Fruit fly (Drosophila melanogaster) whole organism, embryonic: ENCODE measurements around the gene barr.

ENCODE experiments used
- Bdp1 ChIP-seq: fragments of 200-800 bp; sonication (Bioruptor generic); optimal IDR thresholded peaks from 3 replicates; lab custom pipeline; 2016; ENCODE audit warnings: missing biosample characterization, missing genetic modification characterization
- Blimp-1 ChIP-seq: fragments of 200-800 bp; sonication (Bioruptor generic); optimal IDR thresholded peaks from 3 replicates; lab custom pipeline; 2018; ENCODE audit warnings: missing biosample characterization, missing genetic modification characterization, mild to moderate bottlenecking, moderate library complexity, missing genetic modification reagents
- C15 ChIP-seq: fragments of 200-800 bp; sonication (Bioruptor generic); IDR thresholded peaks from 3 replicates; pipeline ENCODE4 v1.3.6; 2022; ENCODE audit warnings: missing biosample characterization, missing genetic modification characterization
- CG10267 ChIP-seq: fragments of 200-800 bp; sonication (Bioruptor generic); optimal IDR thresholded peaks from 2 replicates; lab custom pipeline; 2018; ENCODE audit warnings: missing biosample characterization, mild to moderate bottlenecking, missing genetic modification characterization, moderate library complexity
- CG10565 ChIP-seq: fragments of 200-800 bp; sonication (Bioruptor generic); optimal IDR thresholded peaks from 3 replicates; lab custom pipeline; 2016; ENCODE audit warnings: missing biosample characterization, mild to moderate bottlenecking, missing genetic modification characterization
- CG11456 ChIP-seq: fragments of 200-800 bp; sonication (Bioruptor generic); IDR thresholded peaks from 3 replicates; pipeline ENCODE4 v1.3.6; 2022; ENCODE audit warnings: missing biosample characterization, missing genetic modification characterization
- CG11560 ChIP-seq: fragments of 200-800 bp; sonication (Bioruptor generic); IDR thresholded peaks from 3 replicates; pipeline ENCODE4 v1.3.6; 2022; ENCODE audit warnings: missing biosample characterization, missing genetic modification characterization
- CG12299 ChIP-seq: fragments of 200-800 bp; sonication (Bioruptor generic); optimal IDR thresholded peaks from 2 replicates; lab custom pipeline; 2018; ENCODE audit warnings: missing biosample characterization, mild to moderate bottlenecking, missing genetic modification characterization
- CG12659 ChIP-seq: fragments of 200-800 bp; sonication (Bioruptor generic); optimal IDR thresholded peaks from 3 replicates; lab custom pipeline; 2017; ENCODE audit warnings: mild to moderate bottlenecking, missing biosample characterization, missing genetic modification reagents, missing genetic modification characterization
- CG13775 ChIP-seq: fragments of 200-800 bp; sonication (Bioruptor generic); optimal IDR thresholded peaks from 3 replicates; lab custom pipeline; 2017; ENCODE audit warnings: missing biosample characterization, mild to moderate bottlenecking, missing genetic modification characterization
- CG13894 ChIP-seq: fragments of 200-800 bp; sonication (Bioruptor generic); optimal IDR thresholded peaks from 3 replicates; lab custom pipeline; 2018; ENCODE audit warnings: missing biosample characterization, mild to moderate bottlenecking, missing genetic modification characterization, moderate library complexity
- CG14441 ChIP-seq: fragments of 200-800 bp; sonication (Bioruptor generic); IDR thresholded peaks from 2 replicates; pipeline ENCODE4 v1.3.6; 2022; ENCODE audit warnings: missing biosample characterization, missing genetic modification characterization
- CG15601 ChIP-seq: fragments of 200-800 bp; sonication (Bioruptor generic); optimal IDR thresholded peaks from 3 replicates; lab custom pipeline; 2019; ENCODE audit warnings: missing biosample characterization, mild to moderate bottlenecking, missing genetic modification characterization, moderate library complexity
- CG1647 ChIP-seq: fragments of 200-800 bp; sonication (Bioruptor generic); optimal IDR thresholded peaks from 3 replicates; lab custom pipeline; 2016; ENCODE audit warnings: missing biosample characterization, missing genetic modification characterization
- CG16813 ChIP-seq: fragments of 200-800 bp; sonication (Bioruptor generic); IDR thresholded peaks from 3 replicates; pipeline ENCODE4 v1.3.6; 2022; ENCODE audit warnings: missing biosample characterization, missing genetic modification characterization; ENCODE audit not compliant: partially characterized antibody
- CG17186 ChIP-seq: fragments of 200-800 bp; sonication (Bioruptor generic); optimal IDR thresholded peaks from 3 replicates; lab custom pipeline; 2017; ENCODE audit warnings: missing biosample characterization, missing genetic modification reagents, missing genetic modification characterization
- CG17612 ChIP-seq: fragments of 200-800 bp; sonication (Bioruptor generic); IDR thresholded peaks from 2 replicates; pipeline ENCODE4 v1.3.6; 2022; ENCODE audit warnings: missing biosample characterization, missing genetic modification characterization
- CG18476 ChIP-seq: fragments of 200-800 bp; sonication (Bioruptor generic); optimal IDR thresholded peaks from 2 replicates; lab custom pipeline; 2016; ENCODE audit warnings: missing biosample characterization, mild to moderate bottlenecking, missing genetic modification characterization
- CG32532 ChIP-seq: fragments of 200-800 bp; sonication (Bioruptor generic); IDR thresholded peaks from 2 replicates; pipeline ENCODE4 v1.3.6; 2022; ENCODE audit warnings: missing biosample characterization, missing genetic modification characterization
- CG3281 ChIP-seq: fragments of 200-800 bp; sonication (Bioruptor generic); optimal IDR thresholded peaks from 3 replicates; lab custom pipeline; 2017; ENCODE audit warnings: missing biosample characterization, mild to moderate bottlenecking, missing genetic modification characterization
- CG5953 ChIP-seq: fragments of 200-800 bp; sonication (Bioruptor generic); IDR thresholded peaks from 2 replicates; pipeline ENCODE4 v1.3.6; 2022; ENCODE audit warnings: missing biosample characterization, missing genetic modification characterization
- CG6683 ChIP-seq: fragments of 200-800 bp; sonication (Bioruptor generic); optimal IDR thresholded peaks from 2 replicates; lab custom pipeline; 2017; ENCODE audit warnings: missing biosample characterization, mild to moderate bottlenecking, missing genetic modification characterization, missing genetic modification reagents
- CG7357 ChIP-seq: fragments of 200-800 bp; sonication (Bioruptor generic); IDR thresholded peaks from 3 replicates; pipeline ENCODE4 v1.3.6; 2022; ENCODE audit warnings: missing biosample characterization, missing genetic modification characterization
- CG7745 ChIP-seq: fragments of 200-800 bp; sonication (Bioruptor generic); optimal IDR thresholded peaks from 2 replicates; lab custom pipeline; 2018; ENCODE audit warnings: missing biosample characterization, mild to moderate bottlenecking, missing genetic modification characterization, moderate library complexity
- Deaf1 ChIP-seq: fragments of 200-800 bp; optimal IDR thresholded peaks from 3 replicates; lab custom pipeline; 2019; ENCODE audit warnings: missing biosample characterization, mild to moderate bottlenecking, missing genetic modification characterization, moderate library complexity
- Dp ChIP-seq: fragments of 200-800 bp; sonication (Bioruptor generic); optimal IDR thresholded peaks from 2 replicates; lab custom pipeline; 2018; ENCODE audit warnings: missing biosample characterization, mild to moderate bottlenecking, missing genetic modification characterization, moderate library complexity
- GATAe ChIP-seq: fragments of 200-800 bp; sonication (Bioruptor generic); conservative IDR thresholded peaks from 2 replicates; pipeline ENCODE4 v1.3.6; 2022; ENCODE audit warnings: missing biosample characterization, missing genetic modification characterization
- Jarid2 ChIP-seq: fragments of 200-800 bp; sonication (Bioruptor generic); optimal IDR thresholded peaks from 3 replicates; lab custom pipeline; 2017; ENCODE audit warnings: mild to moderate bottlenecking, missing biosample characterization, missing genetic modification reagents, missing genetic modification characterization
- Kr ChIP-seq: fragments of 200-800 bp; sonication (Bioruptor generic); optimal IDR thresholded peaks from 2 replicates; lab custom pipeline; 2017; ENCODE audit warnings: missing biosample characterization, mild to moderate bottlenecking, missing genetic modification characterization
- Med ChIP-seq: fragments of 200-800 bp; sonication (Bioruptor generic); peaks from one replicate; lab custom pipeline; 2016; ENCODE audit warnings: missing biosample characterization, missing genetic modification characterization, mild to moderate bottlenecking, inconsistent platforms, moderate library complexity
- Myb ChIP-seq: fragments of 200-800 bp; sonication (Bioruptor generic); optimal IDR thresholded peaks from 2 replicates; lab custom pipeline; 2016; ENCODE audit warnings: missing biosample characterization, missing genetic modification characterization
- Pdp1 ChIP-seq, 2 experiments: fragments of 200-800 bp; sonication (Bioruptor generic); optimal IDR thresholded peaks; 3 replicates each; lab custom pipeline; 2016; ENCODE audit warnings: missing biosample characterization in 2 of 2, missing genetic modification characterization in 2 of 2, mild to moderate bottlenecking in 1 of 2, moderate library complexity in 1 of 2
- Six4 ChIP-seq: fragments of 200-800 bp; sonication (Bioruptor generic); optimal IDR thresholded peaks from 2 replicates; lab custom pipeline; 2016; ENCODE audit warnings: missing biosample characterization, missing genetic modification characterization
- TFAM ChIP-seq: fragments of 200-800 bp; sonication (Bioruptor generic); optimal IDR thresholded peaks from 2 replicates; lab custom pipeline; 2017; ENCODE audit warnings: missing biosample characterization, missing genetic modification characterization, inconsistent platforms
- Tbp ChIP-seq: fragments of >200 bp; optimal IDR thresholded peaks from 2 replicates; lab custom pipeline; 2018; ENCODE audit warnings: missing biosample characterization, missing genetic modification characterization
- Xrp1 ChIP-seq: fragments of 200-800 bp; sonication (Bioruptor generic); IDR thresholded peaks from 2 replicates; pipeline ENCODE4 v1.3.6; 2022; ENCODE audit warnings: missing biosample characterization, missing genetic modification characterization
- az2 ChIP-seq: fragments of 200-800 bp; sonication (Bioruptor generic); optimal IDR thresholded peaks from 3 replicates; lab custom pipeline; 2016; ENCODE audit warnings: missing biosample characterization, missing genetic modification characterization
- cas ChIP-seq: fragments of 200-800 bp; sonication (Bioruptor generic); IDR thresholded peaks from 2 replicates; pipeline ENCODE4 v1.3.6; 2022; ENCODE audit warnings: missing biosample characterization, missing genetic modification characterization
- chif ChIP-seq, 2 experiments: fragments of 200-800 bp; sonication (Bioruptor generic); optimal IDR thresholded peaks; 3 replicates each; lab custom pipeline; 2016; ENCODE audit warnings: missing biosample characterization in 2 of 2, missing genetic modification characterization in 2 of 2
- ci ChIP-seq: fragments of 200-800 bp; sonication (Bioruptor generic); IDR thresholded peaks from 3 replicates; pipeline ENCODE4 v1.3.6; 2022; ENCODE audit warnings: missing biosample characterization, missing genetic modification characterization
- croc ChIP-seq: fragments of 200-800 bp; sonication (Bioruptor generic); conservative IDR thresholded peaks from 3 replicates; pipeline ENCODE4 v1.3.6; 2022; ENCODE audit warnings: missing biosample characterization, missing genetic modification characterization
- crp ChIP-seq, 2 experiments: fragments of 200-800 bp; sonication (Bioruptor generic); optimal IDR thresholded peaks; 2 replicates in 1 of 2; 3 replicates in 1 of 2; lab custom pipeline; 2017; ENCODE audit warnings: missing biosample characterization in 2 of 2, missing genetic modification characterization in 2 of 2, mild to moderate bottlenecking in 1 of 2, moderate library complexity in 1 of 2
- fd64A ChIP-seq: fragments of 200-800 bp; sonication (Bioruptor generic); optimal IDR thresholded peaks from 3 replicates; lab custom pipeline; 2018; ENCODE audit warnings: missing biosample characterization, mild to moderate bottlenecking, missing genetic modification characterization
- ind ChIP-seq: fragments of 200-800 bp; sonication (Bioruptor generic); optimal IDR thresholded peaks from 3 replicates; lab custom pipeline; 2016; ENCODE audit warnings: missing biosample characterization, missing genetic modification characterization
- ken ChIP-seq: fragments of 200-800 bp; sonication (Bioruptor generic); IDR thresholded peaks from 3 replicates; pipeline ENCODE4 v1.3.6; 2022; ENCODE audit warnings: missing biosample characterization, missing genetic modification characterization
- klu ChIP-seq: fragments of 200-800 bp; sonication (Bioruptor generic); IDR thresholded peaks from 2 replicates; pipeline ENCODE4 v1.3.6; 2022; ENCODE audit warnings: missing biosample characterization, missing genetic modification characterization
- toy ChIP-seq: fragments of 200-800 bp; sonication (Bioruptor generic); IDR thresholded peaks from 2 replicates; pipeline ENCODE4 v1.3.6; 2022; ENCODE audit warnings: missing biosample characterization, missing genetic modification characterization
- trem ChIP-seq: fragments of 200-800 bp; optimal IDR thresholded peaks from 3 replicates; lab custom pipeline; 2019; ENCODE audit warnings: missing biosample characterization, mild to moderate bottlenecking, missing genetic modification characterization, moderate library complexity
- zen ChIP-seq: fragments of 200-800 bp; sonication (Bioruptor generic); optimal IDR thresholded peaks from 3 replicates; lab custom pipeline; 2018; ENCODE audit warnings: missing biosample characterization, mild to moderate bottlenecking, missing genetic modification characterization, moderate library complexity

The barr gene

DNA sequence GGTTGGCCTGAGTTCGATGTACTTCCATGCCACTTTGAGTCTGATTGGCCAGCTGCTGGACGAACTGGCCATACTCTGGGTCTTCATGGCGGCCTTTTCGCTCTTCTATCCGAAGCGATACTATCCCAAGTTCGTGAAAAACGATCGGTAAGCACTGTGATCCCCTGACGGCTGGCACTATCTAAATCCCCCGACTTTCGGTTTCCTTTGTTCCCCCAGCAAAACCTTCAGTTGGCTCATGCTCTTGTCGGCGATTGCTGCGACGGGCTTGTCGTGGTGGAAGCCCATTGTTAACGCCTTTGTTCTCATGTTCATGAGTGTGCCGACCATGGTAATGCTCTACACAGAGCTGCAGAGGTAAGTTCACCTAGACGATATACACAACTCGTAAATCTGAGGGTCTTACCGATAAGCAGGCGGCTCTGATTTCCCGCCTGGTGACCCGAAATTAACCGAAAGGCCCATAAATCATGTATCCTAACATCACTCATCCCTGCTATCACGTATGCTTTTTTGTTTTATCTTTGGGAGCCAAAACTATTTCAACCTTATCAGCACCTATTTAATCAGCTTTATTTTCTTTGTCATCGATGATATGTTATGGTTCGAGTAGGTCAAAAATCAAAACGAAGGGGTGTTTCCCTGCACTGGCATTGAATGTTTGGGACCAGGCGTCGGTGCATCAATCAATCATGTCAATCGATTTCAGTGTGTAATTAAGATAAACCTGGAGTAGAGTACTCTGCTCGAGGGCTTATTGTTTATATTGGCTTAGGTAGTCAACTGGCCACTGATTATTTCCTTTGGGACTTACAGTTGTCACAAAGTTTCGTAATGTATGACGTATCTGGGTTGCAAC, 8.2 kb upstream of the barr start (continued):
- peak; percentile 49 for TF ChIP-seq CG7745 (tag; lab: Kevin White, UChicago)
- no peak for TF ChIP-seq CG3281 (GFP tag; lab: Kevin White, UChicago)
- TF ChIP-seq C15 (GFP tag; lab: Robert Waterston, UW), result no peak
- TF ChIP-seq CG5953, result no peak
- peak; percentile 12 for TF ChIP-seq fd64A
- TF ChIP-seq Jarid2 (GFP tag; lab: Kevin White, UChicago), result no peak
- no peak for TF ChIP-seq chif (GFP tag; optimal IDR thresholded peaks at IDR 0.05; lab: Kevin White, UChicago)
- TF ChIP-seq CG16813 (GFP tag; lab: Robert Waterston, UW), result no peak
- 0 out of 3 replicates have a peak, but pooled peaks have one; percentile 35 for TF ChIP-seq ci (GFP tag; lab: Robert Waterston, UW)
- TF ChIP-seq Xrp1 (GFP tag; lab: Robert Waterston, UW), result no peak
- TF ChIP-seq zen, result no peak
- no peak for TF ChIP-seq CG11456 (GFP tag; lab: Robert Waterston, UW)
- TF ChIP-seq ken (GFP tag; lab: Robert Waterston, UW), result no peak
- TF ChIP-seq crp (GFP tag; optimal IDR thresholded peaks at IDR 0.05; lab: Kevin White, UChicago), result no peak
- no peak for TF ChIP-seq Kr (GFP tag; lab: Kevin White, UChicago)
- TF ChIP-seq CG10565, result no peak
- peak; percentile 68 for TF ChIP-seq Deaf1 (tag; lab: Kevin White, UChicago)
- no peak for TF ChIP-seq CG18476 (GFP tag; lab: Kevin White, UChicago)
- TF ChIP-seq CG17612 (GFP tag; lab: Robert Waterston, UW), result no peak
- TF ChIP-seq CG10267, result no peak
- TF ChIP-seq CG13775 (GFP tag; lab: Kevin White, UChicago), result no peak
- TF ChIP-seq ind, result no peak
- TF ChIP-seq CG15601 (tag; lab: Kevin White, UChicago), result no peak
- TF ChIP-seq CG13894 (tag; lab: Kevin White, UChicago), result peak; percentile 50
- no peak for TF ChIP-seq cas (GFP tag; lab: Robert Waterston, UW)
- TF ChIP-seq CG12659 (GFP tag; lab: Kevin White, UChicago), result no peak
- no peak for TF ChIP-seq Dp (GFP tag; lab: Kevin White, UChicago)
- TF ChIP-seq GATAe (GFP tag; lab: Robert Waterston, UW), result 0 out of 2 replicates have a peak, but pooled peaks have one; percentile 19
- TF ChIP-seq Med (GFP tag; lab: Kevin White, UChicago), result peak; percentile 5
- peak in 1 of 2 experiments; percentile 45 for TF ChIP-seq Pdp1 (GFP tag; optimal IDR thresholded peaks at IDR 0.05; lab: Kevin White, UChicago)
- TF ChIP-seq CG6683 (GFP tag; lab: Kevin White, UChicago), result no peak
- no peak for TF ChIP-seq Myb
- TF ChIP-seq CG32532 (GFP tag; lab: Robert Waterston, UW), result no peak
- no peak for TF ChIP-seq toy
- no peak for TF ChIP-seq CG12299 (tag; lab: Kevin White, UChicago)
- no peak for TF ChIP-seq trem (tag; lab: Kevin White, UChicago)
- TF ChIP-seq Tbp, result no peak
- TF ChIP-seq klu, result no peak
- no peak for TF ChIP-seq CG7357 (GFP tag; lab: Robert Waterston, UW)
- no peak for TF ChIP-seq CG17186 (GFP tag; lab: Kevin White, UChicago)
- no peak for TF ChIP-seq TFAM (GFP tag; lab: Kevin White, UChicago)
- no peak for TF ChIP-seq croc (GFP tag; lab: Robert Waterston, UW)
- no peak for TF ChIP-seq az2 (GFP tag; lab: Kevin White, UChicago)
- no peak for TF ChIP-seq CG1647 (GFP tag; lab: Kevin White, UChicago)
- no peak for TF ChIP-seq CG11560 (tag; lab: Robert Waterston, UW)
- no peak for TF ChIP-seq CG14441 (GFP tag; lab: Robert Waterston, UW)
- TF ChIP-seq Blimp-1, result peak; percentile 13
- TF ChIP-seq Six4, result no peak
- no peak for TF ChIP-seq Bdp1 (GFP tag; lab: Kevin White, UChicago)
